Fruit fly (Drosophila melanogaster) whole organism, prepupa: ENCODE data around the gene CG43630.

ENCODE experiments used
- CG11294 ChIP-seq: fragments of 200-800 bp; sonication (Bioruptor generic); IDR thresholded peaks from 2 replicates; pipeline ENCODE4 v1.3.6; 2022; ENCODE audit warnings: missing biosample characterization, missing genetic modification characterization
- CG32006 ChIP-seq: fragments of 200-800 bp; sonication (Bioruptor generic); optimal IDR thresholded peaks from 3 replicates; lab custom pipeline; 2017; ENCODE audit warnings: missing biosample characterization, mild to moderate bottlenecking, missing genetic modification characterization
- CG6854 ChIP-seq: fragments of 200-800 bp; sonication (Bioruptor generic); optimal IDR thresholded peaks from 2 replicates; lab custom pipeline; 2017; ENCODE audit warnings: missing biosample characterization, mild to moderate bottlenecking, missing genetic modification characterization
- CG9139 ChIP-seq: fragments of 200-800 bp; sonication (Bioruptor generic); optimal IDR thresholded peaks from 3 replicates; lab custom pipeline; 2017; ENCODE audit warnings: missing biosample characterization, mild to moderate bottlenecking, missing genetic modification characterization
- Eip78C ChIP-seq: fragments of 200-800 bp; sonication (Bioruptor generic); peaks from one replicate; lab custom pipeline; 2016; ENCODE audit warnings: missing biosample characterization, missing genetic modification characterization

- TF ChIP-seq CG9139 (GFP tag; lab: Kevin White, UChicago) (no peak), CG11294 (no peak), Eip78C (GFP tag; lab: Kevin White, UChicago) (no peak), CG6854 (GFP tag; lab: Kevin White, UChicago) (no peak), CG32006 (GFP tag; lab: Kevin White, UChicago) (no peak)
These were observed 22.3 kb upstream of the CG43630 start for dm6 chr3R:12698363-12698762.
